Fruit fly (Drosophila melanogaster): ENCODE measurements around the gene CG8997.

DNA sequence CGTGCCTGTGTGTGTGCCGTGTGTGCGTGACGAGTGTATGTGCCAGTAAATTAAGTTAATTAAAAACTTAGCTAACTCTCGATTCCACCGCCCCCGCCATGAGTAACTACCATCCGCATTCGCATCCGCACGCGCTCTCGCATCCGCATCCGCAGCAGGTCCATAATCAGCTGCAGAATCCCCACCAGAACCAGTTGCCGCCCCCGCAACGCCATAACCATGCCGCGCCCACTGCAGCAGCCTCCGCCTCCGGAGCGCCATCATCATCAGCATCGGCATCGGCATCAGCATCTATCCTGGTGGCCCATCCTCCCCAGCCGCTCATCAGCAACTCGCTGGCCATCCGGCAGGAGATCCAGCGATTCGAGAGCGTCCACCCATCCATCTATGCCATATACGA lies 9.2 kb downstream of the CG8997 start:
- TF ChIP-seq CG8478 (optimal IDR thresholded peaks at IDR 0.05) (no peak), CTCF (optimal IDR thresholded peaks at IDR 0.05) (no peak)
